Worm (Caenorhabditis elegans) whole organism, L4/young adult: ENCODE data around the gene F53A9.9.

Experiments
- W03F9.2 ChIP-seq: fragments of 150-350 bp; optimal IDR thresholded peaks from 2 replicates; lab custom pipeline; 2014; ENCODE audit warnings: missing biosample characterization, missing genetic modification characterization
- dao-5 ChIP-seq: sonication (generic microtip); optimal IDR thresholded peaks from 2 replicates; lab custom pipeline; 2016; ENCODE audit warnings: missing genotype, missing genetic modification characterization, moderate library complexity, missing compliant biosample characterization
- him-1 ChIP-seq: sonication (generic microtip); optimal IDR thresholded peaks from 2 replicates; lab custom pipeline; 2016; ENCODE audit warnings: missing genotype, missing genetic modification reagents, missing genetic modification characterization, missing compliant biosample characterization

Gene F53A9.9

DNA sequence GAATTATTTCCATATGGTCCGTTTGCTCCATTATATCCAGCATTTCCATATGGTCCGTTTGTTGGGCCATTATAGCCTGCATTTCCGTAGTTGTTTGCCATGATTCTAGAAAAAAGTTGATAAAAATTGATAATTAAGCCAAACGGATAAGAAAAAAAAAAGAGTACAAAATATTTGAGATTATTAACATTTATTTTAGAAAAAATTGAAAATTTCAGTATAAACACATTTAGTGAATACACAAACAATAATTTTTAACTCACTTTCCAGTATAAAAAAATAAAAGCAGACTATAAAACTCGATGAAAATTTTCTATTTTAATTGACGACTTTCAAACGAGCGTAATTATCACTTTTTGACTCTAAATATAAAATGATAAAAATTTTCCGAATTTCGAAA lies at the start of gene F53A9.9:
Gene F53A9.9 (minus strand): TSS at position 101 of the 400 bp plus-strand sequence.
- no peak for TF ChIP-seq dao-5 (tag; lab: Kevin White, UChicago)
- no peak for TF ChIP-seq W03F9.2 (tag; lab: Kevin White, UChicago)
- no peak for TF ChIP-seq him-1 (tag; lab: Kevin White, UChicago)

DNA sequence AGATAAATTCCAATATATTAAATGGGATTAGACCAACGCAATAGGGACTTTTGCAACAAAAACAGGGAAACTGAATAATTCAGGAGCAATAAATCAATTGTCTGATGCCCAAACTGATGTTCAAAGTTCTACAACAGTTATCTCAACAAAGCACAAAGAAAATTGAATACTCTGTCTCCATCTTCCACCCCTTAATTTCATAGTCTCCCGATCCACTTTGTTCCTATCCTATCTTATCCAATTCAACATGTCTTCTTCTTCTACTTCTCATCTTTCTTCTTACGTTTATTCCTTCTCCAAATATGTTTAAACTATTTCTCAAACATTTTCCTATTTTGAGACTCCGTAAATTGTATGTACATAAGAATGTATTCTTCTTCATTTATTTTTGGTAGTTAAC lies 49.8 kb upstream of the F53A9.9 start:
- TF ChIP-seq W03F9.2 (tag; lab: Kevin White, UChicago) = no peak
- TF ChIP-seq dao-5 (tag; lab: Kevin White, UChicago) = no peak
- TF ChIP-seq him-1 (tag; lab: Kevin White, UChicago) = no peak

DNA sequence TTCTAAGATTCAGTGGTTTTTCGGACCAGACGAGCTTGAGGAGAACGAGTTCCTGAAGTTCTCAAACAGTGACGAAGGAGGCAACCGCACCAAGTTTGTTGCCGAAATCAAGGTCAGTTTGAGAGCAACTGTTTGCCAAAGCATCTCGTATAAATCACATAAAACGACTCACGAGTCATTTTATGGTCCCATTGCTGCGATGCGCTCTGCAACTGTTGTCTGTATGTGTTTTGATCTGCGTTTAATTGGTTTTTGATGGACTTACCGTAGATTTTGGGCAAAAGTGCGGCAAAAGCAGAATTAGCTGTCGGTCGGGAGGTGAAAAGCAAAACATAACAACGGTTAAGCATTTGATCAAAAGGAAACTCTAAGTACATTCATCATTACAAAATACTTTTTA lies 43.5 kb upstream of the F53A9.9 start:
- TF ChIP-seq him-1 (tag; lab: Kevin White, UChicago) = no peak
- TF ChIP-seq dao-5 (tag; lab: Kevin White, UChicago) = no peak
- no peak for TF ChIP-seq W03F9.2 (tag; lab: Kevin White, UChicago)

DNA sequence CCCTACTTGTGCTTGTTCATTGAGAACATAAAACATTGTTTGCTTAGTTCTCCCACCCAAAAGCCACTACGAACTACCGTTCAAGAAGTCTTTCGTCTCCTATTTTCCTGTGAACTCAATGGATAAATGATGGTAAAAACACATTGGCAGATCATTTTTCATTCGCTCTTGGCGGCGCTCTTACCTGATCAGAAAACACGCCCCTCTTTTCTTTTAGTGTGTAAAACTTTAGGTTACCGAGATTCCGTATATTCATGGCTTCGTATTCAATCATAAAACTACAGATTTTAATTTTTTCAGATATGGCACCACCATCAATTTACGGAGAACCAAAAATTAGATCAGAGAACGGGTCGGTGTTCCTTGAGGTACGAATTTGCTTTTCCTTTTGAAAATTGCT lies 43.0 kb upstream of the F53A9.9 start, which contains the start of gene zig-12:
Gene zig-12 (plus strand): TSS at position 301 of the 400 bp plus-strand sequence.
- TF ChIP-seq him-1 (tag; lab: Kevin White, UChicago) (no peak), dao-5 (tag; lab: Kevin White, UChicago) (no peak), W03F9.2 (tag; lab: Kevin White, UChicago) (no peak)

DNA sequence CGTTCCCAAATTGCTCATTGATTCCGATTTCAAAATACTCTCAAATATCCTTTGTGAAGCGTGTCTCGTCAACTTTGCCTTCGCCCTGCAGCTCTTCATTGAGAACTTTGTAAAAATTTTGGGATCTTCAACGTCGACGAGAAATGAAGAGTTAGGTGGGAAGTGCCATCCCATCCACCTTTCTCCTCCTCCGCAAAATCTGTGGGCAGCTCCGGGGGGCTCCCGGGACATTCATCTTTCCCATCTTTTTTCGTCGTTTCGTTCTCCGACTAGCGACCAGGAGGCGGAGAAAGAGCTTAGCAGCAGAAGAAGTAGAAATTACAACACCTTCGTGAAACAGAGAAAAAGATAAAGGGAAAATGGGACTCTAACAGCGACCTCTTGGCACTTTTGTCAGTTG lies 42.4 kb upstream of the F53A9.9 start:
- TF ChIP-seq W03F9.2 (tag; lab: Kevin White, UChicago) (no peak), him-1 (tag; lab: Kevin White, UChicago) (no peak), dao-5 (tag; lab: Kevin White, UChicago) (no peak)

DNA sequence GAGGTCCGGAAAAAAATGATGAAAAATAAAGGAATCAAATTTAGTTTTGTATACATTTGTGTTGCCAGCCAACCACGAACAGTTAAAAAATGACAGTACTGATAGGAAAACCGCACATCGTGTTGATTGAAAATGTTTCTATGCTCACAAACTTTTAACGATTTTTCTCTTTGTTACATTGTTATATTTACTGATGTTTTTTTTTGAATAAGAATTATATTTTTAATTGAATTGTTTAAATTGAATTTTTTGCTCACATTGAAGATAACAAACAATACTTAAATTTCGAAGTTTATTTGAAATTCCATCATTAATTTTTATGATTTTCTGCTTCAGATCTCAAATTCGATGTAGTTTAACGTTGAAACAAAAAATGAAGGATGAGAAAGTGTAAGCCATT lies 40.9 kb upstream of the F53A9.9 start, which contains the start of gene M02D8.5:
Gene M02D8.5 (minus strand): TSS at position 101 of the 400 bp plus-strand sequence.
- no peak for TF ChIP-seq dao-5 (tag; lab: Kevin White, UChicago)
- TF ChIP-seq W03F9.2 (tag; lab: Kevin White, UChicago) = no peak
- TF ChIP-seq him-1 (tag; lab: Kevin White, UChicago) = no peak

DNA sequence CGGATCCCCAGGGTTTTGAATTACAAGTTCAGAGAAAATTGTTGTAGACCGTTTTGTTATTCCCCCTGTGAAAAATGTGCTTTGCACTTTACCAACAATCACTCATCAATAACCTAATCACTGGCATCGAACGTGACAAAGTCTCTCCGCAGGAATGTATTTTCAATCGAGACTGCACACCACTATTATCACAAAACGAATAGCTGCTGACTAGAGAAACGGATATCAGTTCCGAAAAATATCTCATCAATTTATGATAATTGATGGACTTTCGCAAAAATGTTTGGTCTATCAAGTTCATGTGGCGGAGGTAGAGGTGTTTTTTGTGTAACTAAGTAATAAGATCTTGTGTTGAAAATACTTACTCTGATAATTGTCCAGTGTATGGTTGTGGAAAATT lies 40.5 kb upstream of the F53A9.9 start:
- TF ChIP-seq W03F9.2 (tag; lab: Kevin White, UChicago) (no peak), him-1 (tag; lab: Kevin White, UChicago) (no peak), dao-5 (tag; lab: Kevin White, UChicago) (no peak)

DNA sequence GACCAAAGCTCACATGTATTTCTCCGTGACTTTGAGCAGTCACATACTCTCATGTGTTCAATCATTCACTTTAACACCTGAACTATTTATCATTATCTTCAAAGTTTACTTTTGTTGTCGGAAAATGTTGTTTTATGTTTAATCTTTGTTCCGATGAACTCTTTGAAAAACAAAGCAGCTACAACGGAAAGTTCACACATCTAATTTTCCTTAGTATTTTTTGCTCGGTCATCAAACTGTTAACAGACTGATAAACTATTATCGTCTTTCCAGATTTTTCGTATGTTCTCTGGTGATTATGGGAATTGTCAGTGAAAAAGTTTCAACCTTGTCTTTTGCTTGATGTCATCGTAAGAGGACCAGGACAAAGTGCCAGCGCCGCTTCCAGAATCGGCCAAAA lies 35.4 kb upstream of the F53A9.9 start:
- no peak for TF ChIP-seq dao-5 (tag; lab: Kevin White, UChicago)

DNA sequence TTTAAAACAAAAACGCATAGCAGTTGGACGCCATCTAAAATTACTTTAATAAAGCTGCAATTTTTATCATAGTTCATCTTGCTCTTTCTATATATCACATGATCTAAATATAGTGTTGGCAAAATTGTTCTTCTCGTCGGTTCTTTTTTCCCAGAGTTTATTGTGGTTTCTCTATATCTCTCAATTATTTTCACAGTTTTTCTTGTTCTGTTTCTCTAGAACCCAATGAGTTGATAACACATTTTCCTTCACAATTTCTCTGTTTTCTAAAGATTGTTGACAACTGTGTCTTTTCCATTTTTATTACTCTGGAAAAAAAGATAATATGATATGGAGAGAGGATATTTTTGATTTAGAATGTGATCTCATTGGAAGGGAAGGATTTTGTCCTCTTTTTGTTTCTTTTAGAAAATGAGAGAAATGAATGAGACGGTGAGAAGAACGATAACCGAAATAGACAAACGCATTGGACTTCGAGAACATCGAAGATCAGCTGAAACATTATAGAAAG lies 33.8 kb upstream of the F53A9.9 start:
- no peak for TF ChIP-seq W03F9.2 (tag; lab: Kevin White, UChicago)
- no peak for TF ChIP-seq dao-5 (tag; lab: Kevin White, UChicago)
- no peak for TF ChIP-seq him-1 (tag; lab: Kevin White, UChicago)

DNA sequence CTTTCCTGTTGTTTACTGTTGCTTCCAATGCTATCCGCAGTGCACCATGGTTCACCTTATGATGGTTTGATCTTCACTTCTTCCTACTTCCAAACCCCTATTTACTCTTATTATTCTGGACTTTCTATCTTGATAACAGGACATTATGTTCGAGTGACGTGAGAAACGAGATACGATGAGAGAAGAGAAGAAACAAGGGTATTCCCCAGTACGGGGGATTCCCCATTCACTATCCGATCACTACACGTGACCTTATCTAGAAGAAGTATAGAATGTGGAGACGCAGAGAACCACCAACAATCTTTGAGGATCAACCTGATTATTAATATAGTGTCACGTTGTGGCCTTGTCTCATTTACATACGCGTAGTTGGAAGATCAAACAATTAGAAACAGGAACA lies 32.0 kb upstream of the F53A9.9 start:
- no peak for TF ChIP-seq him-1 (tag; lab: Kevin White, UChicago)
- TF ChIP-seq dao-5 (tag; lab: Kevin White, UChicago) = no peak
- TF ChIP-seq W03F9.2 (tag; lab: Kevin White, UChicago) = no peak

DNA sequence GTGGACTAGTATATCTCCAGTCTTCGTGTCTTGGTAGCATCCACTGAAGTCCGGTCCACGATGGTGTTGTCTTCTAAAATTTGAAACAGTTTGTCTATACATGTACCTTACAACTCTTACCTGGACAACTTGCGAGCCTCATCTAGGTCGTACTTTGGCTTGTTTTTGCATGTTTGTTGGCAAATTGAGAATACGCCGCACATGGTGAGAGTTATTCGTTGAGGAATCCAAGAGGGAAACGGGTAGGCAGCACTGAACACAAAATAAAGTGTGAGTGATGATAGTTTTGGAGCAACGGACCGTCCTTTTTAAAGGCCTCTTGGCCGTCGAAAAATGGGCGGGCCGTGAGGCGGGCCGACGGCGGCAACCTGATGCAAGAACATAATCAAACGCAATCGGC lies 30.1 kb upstream of the F53A9.9 start, which contains the start of gene asns-2:
Gene asns-2 (minus strand): TSS at position 282 of the 400 bp plus-strand sequence.
- TF ChIP-seq W03F9.2 (tag; lab: Kevin White, UChicago) (no peak), dao-5 (tag; lab: Kevin White, UChicago) (no peak), him-1 (tag; lab: Kevin White, UChicago) (no peak)

DNA sequence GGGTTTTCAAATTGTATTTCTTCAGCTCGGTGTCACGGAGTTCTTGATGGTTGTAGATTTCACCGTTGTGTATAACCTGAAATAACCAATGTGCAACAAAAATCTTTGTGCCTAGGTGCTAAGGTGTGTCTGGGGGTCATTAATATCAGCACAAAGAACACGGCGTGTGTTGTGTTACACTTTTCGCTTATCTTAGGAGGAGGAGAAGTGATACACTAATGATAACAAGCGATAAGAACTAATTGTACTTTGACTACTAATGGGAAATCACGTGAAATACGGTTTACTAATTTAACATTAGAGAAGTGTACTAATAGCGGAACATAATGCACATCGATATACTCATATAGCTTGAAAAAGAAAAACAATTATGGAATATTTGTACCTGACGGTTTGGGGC lies 29.7 kb upstream of the F53A9.9 start:
- TF ChIP-seq W03F9.2 (tag; lab: Kevin White, UChicago) (no peak), dao-5 (tag; lab: Kevin White, UChicago) (no peak), him-1 (tag; lab: Kevin White, UChicago) (no peak)

DNA sequence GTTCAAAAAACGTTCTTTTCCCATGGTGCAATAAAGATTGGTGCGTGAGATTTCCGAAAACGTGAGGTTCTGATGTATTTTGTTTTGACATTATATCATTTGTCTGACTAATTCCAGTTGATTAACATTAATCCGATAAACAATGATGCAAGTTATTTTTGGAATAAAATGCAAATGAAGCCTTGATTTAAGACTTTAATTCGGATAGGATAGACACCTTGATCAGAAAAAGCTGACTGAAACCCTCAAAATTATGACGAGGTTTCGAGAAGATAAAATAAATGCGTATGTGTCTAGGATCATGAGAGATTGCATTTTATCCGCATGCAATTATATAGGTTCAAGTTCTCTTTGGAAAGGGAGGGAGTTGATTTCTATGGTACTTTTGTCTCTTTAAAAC lies 25.0 kb upstream of the F53A9.9 start:
- no peak for TF ChIP-seq him-1 (tag; lab: Kevin White, UChicago)
- no peak for TF ChIP-seq dao-5 (tag; lab: Kevin White, UChicago)
- no peak for TF ChIP-seq W03F9.2 (tag; lab: Kevin White, UChicago)

DNA sequence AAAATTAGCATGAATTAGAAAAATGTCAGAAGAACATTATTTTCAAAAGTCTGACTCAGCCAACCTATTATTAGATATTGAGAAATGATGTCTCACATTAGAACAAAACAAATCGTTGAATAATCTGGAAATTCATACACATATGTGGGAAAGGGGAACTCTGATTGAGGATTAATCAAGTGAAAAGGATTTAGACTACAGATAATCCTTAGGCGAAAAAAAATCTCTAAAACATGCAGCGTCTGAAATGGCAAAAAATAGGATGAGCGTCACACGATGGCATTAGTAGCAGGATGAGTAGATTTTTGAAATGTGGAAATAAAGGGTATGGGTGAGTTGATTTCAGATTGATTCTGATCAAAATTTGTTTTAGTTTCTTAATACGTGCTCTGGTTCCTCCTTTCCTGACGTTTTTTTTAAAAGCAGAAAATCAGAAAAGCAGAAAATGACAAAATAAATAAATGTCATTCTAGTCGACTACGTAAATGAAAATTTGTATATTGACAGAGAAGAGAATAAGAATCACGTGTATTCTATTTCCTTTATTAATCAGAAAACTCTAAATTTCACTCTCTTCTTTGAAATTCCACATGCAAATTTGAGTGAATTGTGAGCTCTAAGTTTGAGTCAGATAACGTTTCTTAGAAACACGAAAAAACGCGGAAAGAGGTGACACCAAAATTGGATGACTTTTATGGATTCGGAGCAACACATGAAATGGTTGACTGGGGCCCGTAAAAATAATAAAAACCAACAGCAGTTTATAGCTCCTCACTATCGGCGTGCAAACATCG lies 23.8 kb upstream of the F53A9.9 start:
- TF ChIP-seq W03F9.2 (tag; lab: Kevin White, UChicago) (no peak), him-1 (tag; lab: Kevin White, UChicago) (no peak), dao-5 (tag; lab: Kevin White, UChicago) (no peak)
